Worm (Caenorhabditis elegans): ENCODE measurements around the gene ttr-18.

Gene ttr-18

ce11 chrII:11500198-11500597 lies 13.7 kb upstream of the ttr-18 start, which contains the start of gene B0334.20:
B0334.20 (minus strand) TSS chrII:11500459.
- TF ChIP-seq fos-1 (tag; optimal IDR thresholded peaks at IDR 0.05) (peak; percentile 53), sem-4 (tag; optimal IDR thresholded peaks at IDR 0.05) (no peak)

- no peak for TF ChIP-seq alr-1 (tag; optimal IDR thresholded peaks at IDR 0.05)
- no peak for TF ChIP-seq mbf-1 (tag; optimal IDR thresholded peaks at IDR 0.05)
- no peak for TF ChIP-seq skn-1 (tag; optimal IDR thresholded peaks at IDR 0.05)
- no peak for TF ChIP-seq zag-1 (tag; optimal IDR thresholded peaks at IDR 0.05)
- TF ChIP-seq aly-2 (tag; optimal IDR thresholded peaks at IDR 0.05), result no peak
- TF ChIP-seq gmeb-1 (tag; optimal IDR thresholded peaks at IDR 0.05), result no peak
- no peak for TF ChIP-seq snpc-4 (tag; optimal IDR thresholded peaks at IDR 0.05)
- TF ChIP-seq unc-62 (GFP tag; optimal IDR thresholded peaks at IDR 0.05), result no peak
- no peak for TF ChIP-seq dmd-4 (tag; optimal IDR thresholded peaks at IDR 0.05)
- TF ChIP-seq R02D3.7 (tag; optimal IDR thresholded peaks at IDR 0.05), result no peak
- no peak for TF ChIP-seq ceh-82 (tag; optimal IDR thresholded peaks at IDR 0.05)
- no peak for TF ChIP-seq lsy-2 (tag; optimal IDR thresholded peaks at IDR 0.05)
- TF ChIP-seq egl-27 (tag; optimal IDR thresholded peaks at IDR 0.05), result no peak
- TF ChIP-seq F13H6.1 (tag; optimal IDR thresholded peaks at IDR 0.05), result no peak
- no peak for TF ChIP-seq ama-1 (optimal IDR thresholded peaks at IDR 0.05)
- TF ChIP-seq nhr-11 (tag; optimal IDR thresholded peaks at IDR 0.05), result no peak
- TF ChIP-seq ztf-1 (GFP tag; conservative IDR thresholded peaks at IDR 0.05), result no peak
- TF ChIP-seq nhr-6 (tag; optimal IDR thresholded peaks at IDR 0.05), result no peak
- TF ChIP-seq nhr-25 (tag; optimal IDR thresholded peaks at IDR 0.05), result no peak
Measured at ce11 chrII:11497365-11497764, 10.8 kb upstream of the ttr-18 start, which contains the start of gene B0334.5. B0334.5 (plus strand) TSS chrII:11497665.

- no peak for TF ChIP-seq R02D3.7 (tag; optimal IDR thresholded peaks at IDR 0.05)
- TF ChIP-seq Y55F3AM.14 (GFP tag; optimal IDR thresholded peaks at IDR 0.05), result no peak
- TF ChIP-seq mbf-1 (tag; optimal IDR thresholded peaks at IDR 0.05), result no peak
- TF ChIP-seq nhr-77 (tag; optimal IDR thresholded peaks at IDR 0.05), result no peak
- TF ChIP-seq ztf-11 (tag; optimal IDR thresholded peaks at IDR 0.05), result no peak
- TF ChIP-seq gmeb-1 (tag; optimal IDR thresholded peaks at IDR 0.05), result no peak
- TF ChIP-seq nhr-23 (tag; optimal IDR thresholded peaks at IDR 0.05), result no peak
- TF ChIP-seq sma-9 (GFP tag; optimal IDR thresholded peaks at IDR 0.05), result peak; percentile 17
- TF ChIP-seq sma-9 (tag; optimal IDR thresholded peaks at IDR 0.05), result no peak
- no peak for TF ChIP-seq lin-39 (tag; optimal IDR thresholded peaks at IDR 0.05)
- no peak for TF ChIP-seq unc-39 (tag; optimal IDR thresholded peaks at IDR 0.05)
- TF ChIP-seq unc-62 (GFP tag; optimal IDR thresholded peaks at IDR 0.05), result no peak
- peak in 1 of 2 experiments; percentile 34 for TF ChIP-seq lsy-2 (tag; optimal IDR thresholded peaks at IDR 0.05)
- TF ChIP-seq F13H6.1 (tag; optimal IDR thresholded peaks at IDR 0.05), result peak; percentile 43
- TF ChIP-seq alr-1 (tag; optimal IDR thresholded peaks at IDR 0.05), result no peak
- no peak for TF ChIP-seq nhr-21 (tag; optimal IDR thresholded peaks at IDR 0.05)
- peak; percentile 9 for TF ChIP-seq mab-5 (tag; optimal IDR thresholded peaks at IDR 0.05)
- no peak for TF ChIP-seq unc-55 (GFP tag; optimal IDR thresholded peaks at IDR 0.05)
Measured at ce11 chrII:11496767-11497166, 10.2 kb upstream of the ttr-18 start, which contains the start of gene emc-5. emc-5 (plus strand) TSS chrII:11496780.

ce11 chrII:11495806-11496205 lies 9.3 kb upstream of the ttr-18 start:
- TF ChIP-seq fos-1 (tag; optimal IDR thresholded peaks at IDR 0.05), result no peak
- TF ChIP-seq aly-2 (tag; optimal IDR thresholded peaks at IDR 0.05), result no peak
- TF ChIP-seq nhr-129 (tag; optimal IDR thresholded peaks at IDR 0.05), result no peak
- no peak for TF ChIP-seq unc-39 (tag; optimal IDR thresholded peaks at IDR 0.05)
- no peak for TF ChIP-seq ZK546.5 (tag; optimal IDR thresholded peaks at IDR 0.05)
- TF ChIP-seq peb-1 (tag; optimal IDR thresholded peaks at IDR 0.05), result no peak
- TF ChIP-seq F13H6.1 (tag; optimal IDR thresholded peaks at IDR 0.05), result no peak
- no peak for TF ChIP-seq ceh-16 (tag; optimal IDR thresholded peaks at IDR 0.05)
- TF ChIP-seq blmp-1 (tag; optimal IDR thresholded peaks at IDR 0.05; ENCODE audit: insufficient read depth), result no peak
- no peak for TF ChIP-seq mdl-1 (tag; optimal IDR thresholded peaks at IDR 0.05)
- TF ChIP-seq Y55F3AM.14 (GFP tag; optimal IDR thresholded peaks at IDR 0.05), result no peak
- TF ChIP-seq nhr-6 (tag; optimal IDR thresholded peaks at IDR 0.05), result no peak
- TF ChIP-seq nhr-12 (tag; optimal IDR thresholded peaks at IDR 0.05), result no peak

Measured in whole organism, L2 larva.